Worm (Caenorhabditis elegans) whole organism, young adult: ENCODE measurements around the gene D1086.18.

Experiments used
- C17E4.6 ChIP-seq: fragments of 200-800 bp; sonication (Bioruptor generic); IDR thresholded peaks from 2 replicates; pipeline ENCODE4 v1.3.6; 2022; ENCODE audit warnings: missing genetic modification reagents, missing genetic modification characterization, missing compliant biosample characterization
- F23B12.7 ChIP-seq: sonication (generic microtip); optimal IDR thresholded peaks from 2 replicates; lab custom pipeline; 2017; ENCODE audit warnings: missing genetic modification characterization, mild to moderate bottlenecking, missing compliant biosample characterization, antibody characterized with exemption, moderate library complexity; ENCODE audit not compliant: insufficient read depth
- let-526 ChIP-seq: fragments of 200-800 bp; sonication (Bioruptor generic); IDR thresholded peaks from 2 replicates; pipeline ENCODE4 v1.3.6; 2022; ENCODE audit warnings: missing genetic modification reagents, missing genetic modification characterization, missing compliant biosample characterization
- lsy-27 ChIP-seq: sonication (generic microtip); optimal IDR thresholded peaks from 2 replicates; lab custom pipeline; 2017; ENCODE audit warnings: missing genetic modification characterization, mild to moderate bottlenecking, missing compliant biosample characterization, antibody characterized with exemption, missing genotype, borderline replicate concordance; ENCODE audit not compliant: insufficient read depth

DNA sequence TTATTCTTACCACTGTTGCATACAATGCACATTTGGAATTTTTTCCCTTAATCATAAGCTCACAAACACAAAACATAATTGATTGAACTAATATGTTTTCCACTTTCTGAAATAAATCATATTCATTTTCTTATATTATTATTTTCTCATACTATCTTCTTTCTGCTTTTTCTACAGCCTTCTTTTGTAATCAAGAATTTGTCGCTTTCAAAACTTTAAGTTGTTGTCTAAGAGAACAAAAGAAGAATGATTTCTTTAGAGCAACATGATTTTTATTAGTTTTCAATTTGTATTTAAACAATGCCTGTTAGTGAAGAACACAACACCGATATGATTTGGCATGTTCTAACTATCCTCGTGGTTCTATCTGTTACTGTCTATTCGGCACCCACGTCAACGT is 1.7 kb upstream of the D1086.18 start, which contains the start of gene D1086.7:
- no peak for TF ChIP-seq lsy-27
- no peak for TF ChIP-seq F23B12.7 (tag; lab: Kevin White, UChicago)
- no peak for TF ChIP-seq let-526
- no peak for TF ChIP-seq C17E4.6 (GFP tag; lab: Robert Waterston, UW)
